Worm (Caenorhabditis elegans): ENCODE measurements around the gene sbds-1.

DNA sequence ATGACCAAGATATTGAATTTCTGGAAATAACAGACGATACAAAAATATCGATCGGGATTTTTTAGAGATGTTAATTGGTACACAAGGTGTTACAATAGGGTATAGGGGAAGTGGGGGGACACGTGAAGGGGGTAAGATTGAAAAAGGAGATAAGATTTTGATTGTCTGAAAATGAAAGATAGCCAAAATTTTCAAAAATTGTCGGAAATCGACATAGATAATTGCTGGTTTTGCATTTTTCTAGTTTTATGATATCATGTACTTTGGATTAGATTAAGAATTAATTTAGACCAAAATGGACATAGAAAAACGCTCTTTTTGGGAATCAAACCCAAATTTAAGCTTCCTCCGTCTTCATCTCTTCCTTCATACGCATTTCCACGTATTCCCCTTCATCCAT, 10.4 kb downstream of the sbds-1 start, which contains the start of gene T19C3.5:
- TF ChIP-seq blmp-1 (tag; optimal IDR thresholded peaks at IDR 0.05) (no peak), nhr-2 (tag; optimal IDR thresholded peaks at IDR 0.05) (no peak), unc-62 (GFP tag; optimal IDR thresholded peaks at IDR 0.05) (no peak), unc-120 (tag; optimal IDR thresholded peaks at IDR 0.05; ENCODE audit: poor library complexity, severe bottlenecking) (no peak), mab-5 (tag; optimal IDR thresholded peaks at IDR 0.05) (no peak), elt-3 (tag; optimal IDR thresholded peaks at IDR 0.05) (no peak), mep-1 (tag; optimal IDR thresholded peaks at IDR 0.05) (no peak), M03D4.4 (tag; optimal IDR thresholded peaks at IDR 0.05) (no peak), ceh-39 (tag; optimal IDR thresholded peaks at IDR 0.05) (no peak), tbx-8 (GFP tag; optimal IDR thresholded peaks at IDR 0.05) (no peak), lin-13 (tag; optimal IDR thresholded peaks at IDR 0.05) (no peak), ztf-11 (tag; optimal IDR thresholded peaks at IDR 0.05) (no peak)
